Worm (Caenorhabditis elegans) whole organism, midembryonic: ENCODE measurements around the gene Y102A11A.1.

Experiments used
- T22C8.4 ChIP-seq: fragments of 200-800 bp; sonication (Bioruptor generic); IDR thresholded peaks from 2 replicates; pipeline ENCODE4 v1.3.6; 2022; ENCODE audit warnings: missing genetic modification characterization, missing compliant biosample characterization
- cog-1 ChIP-seq: sonication (generic microtip); optimal IDR thresholded peaks from 2 replicates; lab custom pipeline; 2016; ENCODE audit warnings: missing genetic modification characterization, missing compliant biosample characterization
- flt-1 ChIP-seq: fragments of 200-800 bp; sonication (Bioruptor generic); IDR thresholded peaks from 2 replicates; pipeline ENCODE4 v1.3.6; 2022; ENCODE audit warnings: missing genetic modification characterization, missing compliant biosample characterization
- klf-2 ChIP-seq: fragments of 200-800 bp; sonication (Bioruptor generic); conservative IDR thresholded peaks from 2 replicates; pipeline ENCODE4 v1.3.6; 2022; ENCODE audit warnings: missing genetic modification reagents, missing genetic modification characterization, missing compliant biosample characterization
- med-1 ChIP-seq: sonication (generic microtip); optimal IDR thresholded peaks from 2 replicates; lab custom pipeline; 2017; ENCODE audit warnings: missing genetic modification characterization, mild to moderate bottlenecking, missing compliant biosample characterization, antibody characterized with exemption, missing genetic modification reagents; ENCODE audit not compliant: insufficient read depth
- ztf-23 ChIP-seq: fragments of 200-800 bp; sonication (Bioruptor generic); IDR thresholded peaks from 2 replicates; pipeline ENCODE4 v1.3.6; 2022; ENCODE audit warnings: missing genetic modification reagents, missing genetic modification characterization, missing compliant biosample characterization
- ztf-29 ChIP-seq: fragments of 200-800 bp; sonication (Bioruptor generic); IDR thresholded peaks from 2 replicates; pipeline ENCODE4 v1.3.6; 2022; ENCODE audit warnings: missing genetic modification reagents, missing genetic modification characterization, missing compliant biosample characterization

DNA sequence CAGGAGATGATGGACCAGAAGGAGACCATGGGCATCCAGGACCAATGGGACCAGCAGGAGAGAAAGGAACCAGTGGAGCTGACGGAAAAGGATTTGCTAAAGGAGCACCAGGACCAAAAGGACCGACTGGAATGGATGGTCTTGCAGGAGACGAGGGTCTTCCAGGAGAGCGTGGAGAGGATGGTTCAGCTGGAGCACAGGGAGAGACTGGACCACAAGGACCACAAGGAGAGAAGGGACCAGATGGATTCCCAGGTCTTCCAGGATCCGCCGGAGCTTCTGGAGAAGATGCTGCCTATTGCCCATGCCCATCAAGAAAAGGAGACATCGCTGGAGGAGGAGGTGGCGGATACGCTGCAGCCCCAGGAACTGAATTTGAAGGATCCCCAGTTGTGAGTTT is 42.5 kb downstream of the Y102A11A.1 start:
- TF ChIP-seq cog-1 (tag; lab: Kevin White, UChicago) (no peak), ztf-23 (GFP tag; lab: Robert Waterston, UW) (no peak), ztf-29 (GFP tag; lab: Robert Waterston, UW) (no peak), klf-2 (GFP tag; lab: Robert Waterston, UW) (no peak), T22C8.4 (no peak), flt-1 (GFP tag; lab: Robert Waterston, UW) (no peak), med-1 (GFP tag; lab: Kevin White, UChicago) (no peak)
